Fruit fly (Drosophila melanogaster): ENCODE measurements around the gene ATPsyndelta.

DNA sequence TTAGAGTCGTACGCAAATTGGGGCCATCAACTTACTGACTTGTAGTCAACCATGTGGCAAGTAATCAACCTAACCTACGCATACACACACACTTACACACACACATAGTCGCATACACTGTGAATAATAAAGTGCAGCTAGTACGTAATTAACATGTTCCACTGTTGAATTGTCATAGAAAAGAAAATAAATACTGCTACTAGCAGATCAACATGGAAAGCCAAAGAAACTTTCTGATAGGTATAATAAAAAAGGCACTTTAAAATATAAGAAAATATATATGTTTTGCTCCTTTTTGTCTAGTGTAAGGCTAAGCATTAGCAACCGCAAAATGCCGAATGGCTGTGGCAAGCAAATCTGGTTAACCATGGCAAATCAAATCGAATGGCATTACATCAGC is 46.8 kb downstream of the ATPsyndelta start:
- TF ChIP-seq Gug (GFP tag; IDR thresholded peaks at IDR 0.05) (no peak), CG3032 (tag; optimal IDR thresholded peaks at IDR 0.05) (no peak), CG16779 (tag; optimal IDR thresholded peaks at IDR 0.05) (no peak), Lpt (GFP tag; optimal IDR thresholded peaks at IDR 0.05) (no peak), CG6854 (GFP tag; optimal IDR thresholded peaks at IDR 0.05) (no peak), eg (GFP tag; IDR thresholded peaks at IDR 0.05) (no peak), dac (GFP tag; optimal IDR thresholded peaks at IDR 0.05) (no peak)
